Worm (Caenorhabditis elegans) whole organism, L1 larva: ENCODE results near the gene snai-1.
A peak's percentile ranks its signal among the peaks of the same experiment; 100 is the strongest.

ENCODE experiments used
- ama-1 ChIP-seq: fragments of 150-350 bp; optimal IDR thresholded peaks from 2 replicates; lab custom pipeline; 2014
- ceh-82 ChIP-seq, 3 experiments: fragments of 150-350 bp in 1 of 3; sonication (generic microtip) in 2 of 3; optimal IDR thresholded peaks; 2 replicates each; lab custom pipeline; 2014 to 2017; ENCODE audit warnings: missing biosample characterization in 3 of 3, missing genetic modification characterization in 3 of 3
- ces-1 ChIP-seq: fragments of 150-350 bp; optimal IDR thresholded peaks from 2 replicates; lab custom pipeline; 2014; ENCODE audit warnings: missing biosample characterization, missing genetic modification reagents, missing genetic modification characterization
- fkh-10 ChIP-seq: sonication (generic microtip); optimal IDR thresholded peaks from 2 replicates; lab custom pipeline; 2017; ENCODE audit warnings: missing biosample characterization, missing genetic modification reagents, missing genetic modification characterization
- nhr-11 ChIP-seq: fragments of 150-350 bp; optimal IDR thresholded peaks from 2 replicates; lab custom pipeline; 2014; ENCODE audit warnings: missing biosample characterization, missing genetic modification characterization
- nhr-28 ChIP-seq: fragments of 150-350 bp; optimal IDR thresholded peaks from 2 replicates; lab custom pipeline; 2014; ENCODE audit warnings: missing biosample characterization, missing genetic modification characterization
- nhr-47 ChIP-seq: sonication (generic microtip); optimal IDR thresholded peaks from 2 replicates; lab custom pipeline; 2016; ENCODE audit warnings: mild to moderate bottlenecking, missing genetic modification characterization, moderate library complexity, missing compliant biosample characterization
- nhr-76 ChIP-seq: sonication (generic microtip); optimal IDR thresholded peaks from 2 replicates; lab custom pipeline; 2017; ENCODE audit warnings: missing biosample characterization, missing genetic modification characterization
- pqm-1 ChIP-seq: sonication (generic microtip); optimal IDR thresholded peaks from 3 replicates; lab custom pipeline; 2017; ENCODE audit warnings: missing biosample characterization, missing genetic modification characterization
- rnt-1 ChIP-seq: sonication (generic microtip); optimal IDR thresholded peaks from 2 replicates; lab custom pipeline; 2016; ENCODE audit warnings: mild to moderate bottlenecking, missing genetic modification characterization, moderate library complexity, missing compliant biosample characterization
- skn-1 ChIP-seq: fragments of 150-350 bp; optimal IDR thresholded peaks from 2 replicates; lab custom pipeline; 2014; ENCODE audit warnings: missing biosample characterization, missing genetic modification characterization

DNA sequence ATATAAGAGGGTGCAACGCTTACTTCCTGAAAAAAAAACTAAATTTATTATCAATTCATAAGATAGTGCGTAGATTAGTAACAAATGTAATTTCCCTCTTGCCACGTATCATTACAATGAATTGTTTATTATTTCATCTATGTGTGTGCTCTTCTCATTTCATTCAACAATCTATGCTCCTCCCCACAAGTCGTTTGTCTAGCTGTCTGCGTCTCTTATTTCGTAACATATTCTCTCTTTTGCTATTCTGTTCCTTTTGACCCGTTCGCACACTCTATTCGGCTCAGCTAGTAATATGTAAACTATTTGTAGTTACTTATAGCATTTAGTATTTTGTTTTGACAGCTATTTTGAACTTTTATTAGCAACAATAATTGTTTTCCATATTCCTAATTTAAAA lies 31.5 kb downstream of the snai-1 start:
- TF ChIP-seq ces-1 (GFP tag; lab: Kevin White, UChicago) (no peak), nhr-76 (no peak), ceh-82 (tag; optimal IDR thresholded peaks at IDR 0.05; lab: Kevin White, UChicago) (no peak), nhr-11 (tag; lab: Kevin White, UChicago) (no peak), nhr-47 (tag; lab: Kevin White, UChicago) (no peak), ama-1 (lab: Kevin White, UChicago) (no peak), rnt-1 (peak; percentile 6), fkh-10 (no peak), nhr-28 (tag; lab: Kevin White, UChicago) (no peak), skn-1 (tag; lab: Kevin White, UChicago) (no peak), pqm-1 (tag; lab: Kevin White, UChicago) (no peak)
